Worm (Caenorhabditis elegans) whole organism, late embryonic: ENCODE measurements around the gene sec-24.1.

Source experiments
- C08G9.2 ChIP-seq: sonication (generic microtip); optimal IDR thresholded peaks from 2 replicates; lab custom pipeline; 2016; ENCODE audit warnings: mild to moderate bottlenecking, missing genetic modification characterization, moderate library complexity, missing compliant biosample characterization
- Y22D7AL.16 ChIP-seq: sonication (generic microtip); optimal IDR thresholded peaks from 2 replicates; lab custom pipeline; 2016; ENCODE audit warnings: missing genetic modification characterization, missing compliant biosample characterization
- ama-1 ChIP-seq: fragments of 150-350 bp; optimal IDR thresholded peaks from 2 replicates; lab custom pipeline; 2014
- ceh-2 ChIP-seq: sonication (generic microtip); optimal IDR thresholded peaks from 2 replicates; lab custom pipeline; 2016; ENCODE audit warnings: missing genotype, missing genetic modification characterization, missing compliant biosample characterization
- dmd-4 ChIP-seq: sonication (generic microtip); optimal IDR thresholded peaks from 2 replicates; lab custom pipeline; 2016; ENCODE audit warnings: borderline replicate concordance, missing genetic modification characterization, missing compliant biosample characterization
- elt-4 ChIP-seq: sonication (generic microtip); optimal IDR thresholded peaks from 2 replicates; lab custom pipeline; 2016; ENCODE audit warnings: missing genetic modification characterization, missing compliant biosample characterization
- ets-4 ChIP-seq: sonication (generic microtip); optimal IDR thresholded peaks from 2 replicates; lab custom pipeline; 2016; ENCODE audit warnings: missing genetic modification characterization, missing compliant biosample characterization
- hlh-30 ChIP-seq: sonication (generic microtip); optimal IDR thresholded peaks from 2 replicates; lab custom pipeline; 2017; ENCODE audit warnings: antibody characterized with exemption, missing genetic modification characterization, missing compliant biosample characterization; ENCODE audit not compliant: insufficient read depth
- pag-3 ChIP-seq: sonication (generic microtip); optimal IDR thresholded peaks from 2 replicates; lab custom pipeline; 2016; ENCODE audit warnings: missing compliant biosample characterization, missing genetic modification characterization, borderline replicate concordance
- sox-4 ChIP-seq: sonication (generic microtip); optimal IDR thresholded peaks from 2 replicates; lab custom pipeline; 2017; ENCODE audit warnings: mild to moderate bottlenecking, missing genetic modification characterization, inconsistent platforms, missing compliant biosample characterization
- tbx-2 ChIP-seq: sonication (generic microtip); optimal IDR thresholded peaks from 2 replicates; lab custom pipeline; 2016; ENCODE audit warnings: missing genetic modification characterization, missing compliant biosample characterization

DNA sequence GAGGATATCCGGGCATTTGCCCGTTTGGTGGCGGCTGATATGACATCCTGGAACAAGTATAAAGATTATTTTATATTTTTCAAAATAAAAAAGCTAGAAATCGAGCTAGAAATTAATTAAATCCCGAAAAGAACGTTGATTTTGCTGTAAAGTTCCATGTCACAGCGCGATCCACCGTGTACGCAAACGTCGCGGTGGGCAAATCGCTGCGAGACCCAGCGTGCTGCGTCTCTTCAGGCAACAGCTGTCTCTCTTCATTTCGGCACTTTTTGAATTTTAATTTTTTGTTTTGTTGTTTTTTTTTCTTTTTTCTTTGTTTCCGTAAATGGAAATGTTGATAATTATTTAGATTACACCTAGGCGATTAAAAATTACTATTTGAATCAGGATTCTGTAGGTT lies at the start of gene sec-24.1:
- TF ChIP-seq Y22D7AL.16 (tag; lab: Kevin White, UChicago) (no peak), tbx-2 (tag; lab: Kevin White, UChicago) (peak; percentile 75), pag-3 (tag; lab: Kevin White, UChicago) (no peak), elt-4 (tag; lab: Kevin White, UChicago) (no peak), ama-1 (lab: Kevin White, UChicago) (no peak), ets-4 (peak; percentile 17), dmd-4 (no peak), sox-4 (tag; lab: Kevin White, UChicago) (no peak), ceh-2 (tag; lab: Kevin White, UChicago) (no peak), C08G9.2 (tag; lab: Kevin White, UChicago) (no peak), hlh-30 (tag; lab: Kevin White, UChicago) (no peak)
